Fruit fly (Drosophila melanogaster): ENCODE data around the gene CG9988.

CG9988 gene

dm6 chr3R:28630861-28631260 lies 5.3 kb upstream of the CG9988 start:
- TF ChIP-seq Hnf4 (GFP tag; optimal IDR thresholded peaks at IDR 0.05) (no peak), CrebA (GFP tag; optimal IDR thresholded peaks at IDR 0.05; ENCODE audit: borderline replicate concordance) (no peak), woc (GFP tag; optimal IDR thresholded peaks at IDR 0.05) (no peak), Hr78 (GFP tag; optimal IDR thresholded peaks at IDR 0.05) (no peak), Dfd (GFP tag; optimal IDR thresholded peaks at IDR 0.05) (no peak), sage (GFP tag; optimal IDR thresholded peaks at IDR 0.05) (no peak), brk (GFP tag; optimal IDR thresholded peaks at IDR 0.05) (no peak), Vsx2 (GFP tag; optimal IDR thresholded peaks at IDR 0.05; ENCODE audit: partially characterized antibody) (no peak), usp (GFP tag; optimal IDR thresholded peaks at IDR 0.05) (no peak), Dif (GFP tag; optimal IDR thresholded peaks at IDR 0.05; ENCODE audit: partially characterized antibody) (no peak), Hr83 (GFP tag; optimal IDR thresholded peaks at IDR 0.05; ENCODE audit: poor library complexity, severe bottlenecking) (no peak), OdsH (GFP tag; optimal IDR thresholded peaks at IDR 0.05) (no peak), tai (GFP tag; optimal IDR thresholded peaks at IDR 0.05) (no peak), Jra (GFP tag; optimal IDR thresholded peaks at IDR 0.05) (no peak), lola (GFP tag; optimal IDR thresholded peaks at IDR 0.05) (no peak), Myc (optimal IDR thresholded peaks at IDR 0.05) (no peak)

dm6 chr3R:28631753-28632152 lies 4.5 kb upstream of the CG9988 start:
- TF ChIP-seq Rel (GFP tag; optimal IDR thresholded peaks at IDR 0.05) (no peak), Rel (tag; optimal IDR thresholded peaks at IDR 0.05) (no peak), tai (GFP tag; optimal IDR thresholded peaks at IDR 0.05) (no peak), Hnf4 (GFP tag; optimal IDR thresholded peaks at IDR 0.05) (peak; percentile 26), Sp1 (GFP tag; optimal IDR thresholded peaks at IDR 0.05) (no peak), fru (GFP tag; optimal IDR thresholded peaks at IDR 0.05) (peak; percentile 52), Myc (optimal IDR thresholded peaks at IDR 0.05) (no peak), sage (GFP tag; optimal IDR thresholded peaks at IDR 0.05) (no peak), usp (GFP tag; optimal IDR thresholded peaks at IDR 0.05) (no peak), br (GFP tag; optimal IDR thresholded peaks at IDR 0.05) (peak; percentile 37), dsf (GFP tag; optimal IDR thresholded peaks at IDR 0.05; ENCODE audit: borderline replicate concordance) (no peak), psq (GFP tag; optimal IDR thresholded peaks at IDR 0.05) (peak; percentile 13), foxo (GFP tag; optimal IDR thresholded peaks at IDR 0.05) (peak in 1 of 2 experiments; percentile 52), CrebA (GFP tag; optimal IDR thresholded peaks at IDR 0.05; ENCODE audit: borderline replicate concordance) (no peak), N (GFP tag; optimal IDR thresholded peaks at IDR 0.05) (no peak), Hr78 (GFP tag; optimal IDR thresholded peaks at IDR 0.05) (no peak), ey (GFP tag; optimal IDR thresholded peaks at IDR 0.05) (peak; percentile 1), OdsH (GFP tag; optimal IDR thresholded peaks at IDR 0.05) (peak; percentile 16), dmrt93B (GFP tag; optimal IDR thresholded peaks at IDR 0.05) (no peak), h (GFP tag; optimal IDR thresholded peaks at IDR 0.05) (peak; percentile 31), HLH106 (tag; optimal IDR thresholded peaks at IDR 0.05) (no peak)

dm6 chr3R:28633746-28634145 lies 2.5 kb upstream of the CG9988 start:
- TF ChIP-seq OdsH (GFP tag; optimal IDR thresholded peaks at IDR 0.05) (peak; percentile 53), psq (GFP tag; optimal IDR thresholded peaks at IDR 0.05) (peak; percentile 0), brk (GFP tag; optimal IDR thresholded peaks at IDR 0.05) (no peak), CG32264 (GFP tag; optimal IDR thresholded peaks at IDR 0.05) (no peak), CrebA (GFP tag; optimal IDR thresholded peaks at IDR 0.05; ENCODE audit: borderline replicate concordance) (no peak), sage (GFP tag; optimal IDR thresholded peaks at IDR 0.05) (no peak), Jra (GFP tag; optimal IDR thresholded peaks at IDR 0.05) (peak; percentile 4), fru (GFP tag; optimal IDR thresholded peaks at IDR 0.05) (peak; percentile 69), Vsx2 (GFP tag; optimal IDR thresholded peaks at IDR 0.05; ENCODE audit: partially characterized antibody) (no peak), woc (GFP tag; optimal IDR thresholded peaks at IDR 0.05) (peak; percentile 36), Hr78 (GFP tag; optimal IDR thresholded peaks at IDR 0.05) (no peak), Sp1 (GFP tag; optimal IDR thresholded peaks at IDR 0.05) (peak; percentile 41), br (GFP tag; optimal IDR thresholded peaks at IDR 0.05) (peak; percentile 66), usp (GFP tag; optimal IDR thresholded peaks at IDR 0.05) (no peak), ey (GFP tag; optimal IDR thresholded peaks at IDR 0.05) (peak; percentile 62), Hnf4 (GFP tag; optimal IDR thresholded peaks at IDR 0.05) (peak; percentile 45), rgr (GFP tag; optimal IDR thresholded peaks at IDR 0.05) (peak; percentile 54), HLH106 (tag; optimal IDR thresholded peaks at IDR 0.05) (peak; percentile 56), dmrt93B (GFP tag; optimal IDR thresholded peaks at IDR 0.05) (peak; percentile 19), tai (GFP tag; optimal IDR thresholded peaks at IDR 0.05) (peak; percentile 26), foxo (GFP tag; optimal IDR thresholded peaks at IDR 0.05) (peak in 1 of 2 experiments; percentile 62), h (GFP tag; optimal IDR thresholded peaks at IDR 0.05) (peak; percentile 59)

- TF ChIP-seq Mio (GFP tag; optimal IDR thresholded peaks at IDR 0.05) (no peak), psq (GFP tag; optimal IDR thresholded peaks at IDR 0.05) (peak; percentile 95), N (GFP tag; optimal IDR thresholded peaks at IDR 0.05) (no peak), fru (GFP tag; optimal IDR thresholded peaks at IDR 0.05) (peak; percentile 84), CG9705 (GFP tag; optimal IDR thresholded peaks at IDR 0.05) (no peak)
Observed at dm6 chr3R:28634261-28634980, 1.8 kb upstream of the CG9988 start.

All from whole organism, wandering third instar larva.